Worm (Caenorhabditis elegans): ENCODE measurements around the gene W04G3.5.

W04G3.5 gene

ce11 chrX:11034430-11035117, 38.9 kb upstream of the W04G3.5 start:
- TF ChIP-seq nhr-21 (tag; optimal IDR thresholded peaks at IDR 0.05): no peak
- TF ChIP-seq unc-55 (GFP tag; optimal IDR thresholded peaks at IDR 0.05): peak; percentile 6
- peak; percentile 29 for TF ChIP-seq sma-9 (GFP tag; optimal IDR thresholded peaks at IDR 0.05)
- no peak for TF ChIP-seq sma-9 (tag; optimal IDR thresholded peaks at IDR 0.05)
- peak; percentile 63 for TF ChIP-seq nhr-129 (tag; optimal IDR thresholded peaks at IDR 0.05)
- peak; percentile 0 for TF ChIP-seq lin-13 (GFP tag; optimal IDR thresholded peaks at IDR 0.05)
- no peak for TF ChIP-seq lin-11 (tag; optimal IDR thresholded peaks at IDR 0.05)
- peak; percentile 60 for TF ChIP-seq F13H6.1 (tag; optimal IDR thresholded peaks at IDR 0.05)
- peak; percentile 24 for TF ChIP-seq Y55F3AM.14 (GFP tag; optimal IDR thresholded peaks at IDR 0.05)
- TF ChIP-seq crh-2 (tag; optimal IDR thresholded peaks at IDR 0.05): peak; percentile 68
- TF ChIP-seq sem-4 (tag; optimal IDR thresholded peaks at IDR 0.05): peak; percentile 25
- no peak for TF ChIP-seq alr-1 (tag; optimal IDR thresholded peaks at IDR 0.05)
- TF ChIP-seq lsy-2 (tag; optimal IDR thresholded peaks at IDR 0.05): peak in 1 of 2 experiments; percentile 42
- TF ChIP-seq mab-5 (tag; optimal IDR thresholded peaks at IDR 0.05): peak; percentile 50
- peak; percentile 63 for TF ChIP-seq C34F6.9 (tag; optimal IDR thresholded peaks at IDR 0.05)
- TF ChIP-seq nhr-11 (tag; optimal IDR thresholded peaks at IDR 0.05): no peak
- peak; percentile 34 for TF ChIP-seq egl-27 (tag; optimal IDR thresholded peaks at IDR 0.05)
- TF ChIP-seq unc-39 (tag; optimal IDR thresholded peaks at IDR 0.05): no peak

DNA sequence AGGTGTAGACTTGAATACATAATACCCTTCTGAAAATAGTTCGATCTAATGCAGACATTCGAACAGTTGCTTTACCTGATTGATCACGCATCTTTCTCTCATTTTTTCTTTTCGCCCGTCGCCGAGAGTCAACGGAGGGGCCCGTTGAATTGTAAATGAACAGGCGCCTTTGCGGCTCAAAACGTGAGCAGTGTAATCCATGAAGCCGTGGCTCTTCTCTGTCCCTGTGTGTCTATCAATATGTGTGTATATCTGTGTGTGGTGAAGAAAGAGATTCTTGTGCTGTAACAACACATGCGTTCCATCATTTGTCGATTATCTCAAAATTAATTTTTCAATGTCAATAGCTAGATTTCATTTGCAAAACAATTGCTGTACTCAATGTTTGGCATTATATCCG, 37.9 kb upstream of the W04G3.5 start:
- TF ChIP-seq ceh-16 (tag; optimal IDR thresholded peaks at IDR 0.05) (no peak), unc-55 (GFP tag; optimal IDR thresholded peaks at IDR 0.05) (no peak), lin-39 (tag; optimal IDR thresholded peaks at IDR 0.05) (no peak), fos-1 (tag; optimal IDR thresholded peaks at IDR 0.05) (no peak), ztf-1 (GFP tag; conservative IDR thresholded peaks at IDR 0.05) (no peak), mbf-1 (tag; optimal IDR thresholded peaks at IDR 0.05) (no peak), ztf-4 (tag; optimal IDR thresholded peaks at IDR 0.05) (no peak), R02D3.7 (tag; optimal IDR thresholded peaks at IDR 0.05) (no peak), nhr-6 (tag; optimal IDR thresholded peaks at IDR 0.05) (peak; percentile 5), lsy-2 (tag; optimal IDR thresholded peaks at IDR 0.05) (peak in 1 of 2 experiments; percentile 9), nhr-11 (tag; optimal IDR thresholded peaks at IDR 0.05) (no peak), snpc-4 (tag; optimal IDR thresholded peaks at IDR 0.05) (no peak), lin-13 (GFP tag; optimal IDR thresholded peaks at IDR 0.05) (no peak), nhr-25 (tag; optimal IDR thresholded peaks at IDR 0.05) (no peak), egl-27 (tag; optimal IDR thresholded peaks at IDR 0.05) (no peak), sma-9 (GFP tag; optimal IDR thresholded peaks at IDR 0.05) (peak; percentile 50), sma-9 (tag; optimal IDR thresholded peaks at IDR 0.05) (no peak), F13H6.1 (tag; optimal IDR thresholded peaks at IDR 0.05) (peak; percentile 74), zag-1 (tag; optimal IDR thresholded peaks at IDR 0.05) (no peak), mab-5 (tag; optimal IDR thresholded peaks at IDR 0.05) (peak; percentile 28), lin-11 (tag; optimal IDR thresholded peaks at IDR 0.05) (no peak), ama-1 (optimal IDR thresholded peaks at IDR 0.05) (no peak), unc-39 (tag; optimal IDR thresholded peaks at IDR 0.05) (no peak), mdl-1 (tag; optimal IDR thresholded peaks at IDR 0.05) (no peak), nhr-129 (tag; optimal IDR thresholded peaks at IDR 0.05) (peak; percentile 16), nhr-10 (tag; optimal IDR thresholded peaks at IDR 0.05) (no peak), elt-3 (tag; optimal IDR thresholded peaks at IDR 0.05) (no peak), nhr-23 (tag; optimal IDR thresholded peaks at IDR 0.05) (no peak), skn-1 (tag; optimal IDR thresholded peaks at IDR 0.05) (no peak), C34F6.9 (tag; optimal IDR thresholded peaks at IDR 0.05) (peak; percentile 25)

DNA sequence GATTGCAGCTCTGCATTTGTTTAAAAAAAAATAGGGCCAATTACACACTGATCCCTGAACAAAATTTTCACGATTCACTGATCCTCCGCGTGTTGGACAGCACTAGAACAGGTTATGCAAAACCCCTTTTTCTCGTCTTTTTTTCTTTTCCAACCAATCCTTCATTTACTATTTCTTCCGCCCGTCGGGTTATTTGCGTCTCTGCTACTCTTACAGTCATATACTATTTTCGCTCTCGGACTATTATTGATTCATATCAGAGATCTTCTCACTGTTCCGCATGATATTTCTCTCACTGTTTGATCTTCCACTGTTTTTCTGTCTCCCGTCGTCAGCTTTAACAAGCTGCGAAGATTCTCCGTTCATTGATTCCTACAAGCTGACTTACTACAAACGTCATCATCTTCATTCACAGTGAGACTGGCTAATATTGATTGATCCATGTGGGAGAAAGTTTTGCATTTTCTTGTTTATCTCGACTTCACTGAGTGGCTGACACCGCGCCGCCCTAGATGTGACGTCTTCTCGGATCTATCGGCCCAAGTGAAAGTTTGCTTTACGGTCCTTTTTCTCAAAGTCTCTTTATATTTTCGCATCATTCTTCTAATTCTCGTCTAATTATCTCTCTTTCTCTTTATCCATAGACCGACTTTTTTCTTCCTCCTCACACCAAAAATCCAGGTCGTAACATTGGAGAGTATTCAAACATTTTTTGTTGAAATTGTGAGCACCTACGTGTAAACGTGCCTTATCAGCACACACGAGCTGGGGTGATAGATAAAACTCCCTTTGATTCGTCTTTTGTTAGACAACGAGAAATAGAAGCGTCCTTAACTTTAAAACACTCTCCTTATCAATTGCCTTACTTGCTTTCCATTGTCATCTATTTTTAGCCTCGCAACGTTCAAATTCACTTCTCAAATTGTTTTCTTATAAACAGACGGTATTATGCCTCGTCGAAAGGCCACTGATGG, 37.1 kb upstream of the W04G3.5 start:
- TF ChIP-seq F13H6.1 (tag; optimal IDR thresholded peaks at IDR 0.05) (peak; percentile 36), sem-4 (tag; optimal IDR thresholded peaks at IDR 0.05) (peak; percentile 34), blmp-1 (tag; optimal IDR thresholded peaks at IDR 0.05; ENCODE audit: insufficient read depth) (peak; percentile 89), mdl-1 (tag; optimal IDR thresholded peaks at IDR 0.05) (peak in 1 of 2 experiments; percentile 0), nhr-21 (tag; optimal IDR thresholded peaks at IDR 0.05) (peak; percentile 35), fos-1 (tag; optimal IDR thresholded peaks at IDR 0.05) (peak; percentile 59), gmeb-1 (tag; optimal IDR thresholded peaks at IDR 0.05) (no peak), crh-2 (tag; optimal IDR thresholded peaks at IDR 0.05) (peak; percentile 75), unc-62 (GFP tag; optimal IDR thresholded peaks at IDR 0.05) (no peak), sma-9 (GFP tag; optimal IDR thresholded peaks at IDR 0.05) (peak; percentile 26), sma-9 (tag; optimal IDR thresholded peaks at IDR 0.05) (no peak)
